Fruit fly (Drosophila melanogaster) whole organism: ENCODE results near the gene CG43739.
A peak's percentile ranks its signal among the peaks of the same experiment; 100 is the strongest.

Source experiments
- CG8478 ChIP-seq: fragments of >200 bp; optimal IDR thresholded peaks from 2 replicates; lab custom pipeline; 2018; ENCODE audit warnings: inconsistent platforms
- Dll ChIP-seq: fragments of >200 bp; optimal IDR thresholded peaks from 2 replicates; lab custom pipeline; 2017
- EcR ChIP-seq, 2 experiments: fragments of >200 bp; optimal IDR thresholded peaks; 2 replicates each; lab custom pipeline; 2017; ENCODE audit warnings: missing biosample characterization in 2 of 2, missing genetic modification characterization in 2 of 2, missing genetic modification reagents in 2 of 2
- pan ChIP-seq: fragments of >200 bp; optimal IDR thresholded peaks from 2 replicates; lab custom pipeline; 2017
- psq ChIP-seq: fragments of >200 bp; optimal IDR thresholded peaks from 2 replicates; lab custom pipeline; 2017
- usp ChIP-seq: fragments of >200 bp; optimal IDR thresholded peaks from 2 replicates; lab custom pipeline; 2017; ENCODE audit warnings: missing biosample characterization, missing genetic modification characterization, mixed read lengths

Gene CG43739

DNA sequence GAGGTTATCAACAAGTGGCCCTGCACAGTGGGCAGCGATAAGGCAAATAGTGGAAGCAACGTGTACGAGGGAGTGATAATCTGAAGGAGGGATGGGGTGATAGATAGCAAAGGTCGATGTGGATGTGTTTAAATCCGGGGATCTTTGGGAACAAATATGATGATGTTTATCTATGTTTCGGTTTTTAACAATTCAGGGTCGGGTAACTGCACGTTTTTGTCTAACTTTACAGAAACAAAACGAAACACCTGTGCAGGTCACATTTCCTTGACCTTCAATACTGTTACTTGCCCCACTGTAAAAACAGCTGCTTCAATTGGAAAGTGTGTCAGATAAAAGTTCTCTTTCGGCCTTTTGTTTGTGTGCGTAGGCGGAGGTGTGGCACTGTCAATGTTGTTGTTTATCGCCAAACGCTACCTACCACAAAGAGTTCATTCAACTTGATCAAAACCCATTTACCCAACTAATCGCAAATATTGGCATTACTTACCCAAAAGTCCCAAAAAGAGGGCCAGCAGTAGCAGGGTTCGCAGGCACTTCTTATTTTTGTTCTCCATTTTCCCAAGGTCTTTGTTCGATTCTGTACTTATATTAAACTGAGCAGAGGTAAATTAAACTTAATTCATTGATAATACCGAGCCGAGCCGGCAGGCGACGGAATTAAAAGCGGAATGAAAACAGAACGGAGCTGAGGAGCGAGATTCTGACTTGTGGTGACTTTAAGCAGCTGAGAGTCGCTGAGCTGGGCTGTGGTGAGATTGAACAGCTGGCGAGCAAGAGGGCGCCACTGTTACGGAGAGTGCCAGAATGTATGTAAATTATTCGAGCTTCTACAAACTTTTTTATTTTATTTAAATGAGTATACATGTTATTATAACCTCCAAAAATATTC lies 3.7 kb upstream of the CG43739 start, which contains the start of gene Mtp:
TSS of gene Mtp (minus strand) at position 681 of the 892 bp plus-strand sequence.
- TF ChIP-seq pan (lab: Kevin White, UChicago) (no peak), EcR (GFP tag; optimal IDR thresholded peaks at IDR 0.05; lab: Kevin White, UChicago) (peak; percentile 57 to 58), CG8478 (lab: Kevin White, UChicago) (no peak), usp (GFP tag; lab: Kevin White, UChicago) (no peak)

DNA sequence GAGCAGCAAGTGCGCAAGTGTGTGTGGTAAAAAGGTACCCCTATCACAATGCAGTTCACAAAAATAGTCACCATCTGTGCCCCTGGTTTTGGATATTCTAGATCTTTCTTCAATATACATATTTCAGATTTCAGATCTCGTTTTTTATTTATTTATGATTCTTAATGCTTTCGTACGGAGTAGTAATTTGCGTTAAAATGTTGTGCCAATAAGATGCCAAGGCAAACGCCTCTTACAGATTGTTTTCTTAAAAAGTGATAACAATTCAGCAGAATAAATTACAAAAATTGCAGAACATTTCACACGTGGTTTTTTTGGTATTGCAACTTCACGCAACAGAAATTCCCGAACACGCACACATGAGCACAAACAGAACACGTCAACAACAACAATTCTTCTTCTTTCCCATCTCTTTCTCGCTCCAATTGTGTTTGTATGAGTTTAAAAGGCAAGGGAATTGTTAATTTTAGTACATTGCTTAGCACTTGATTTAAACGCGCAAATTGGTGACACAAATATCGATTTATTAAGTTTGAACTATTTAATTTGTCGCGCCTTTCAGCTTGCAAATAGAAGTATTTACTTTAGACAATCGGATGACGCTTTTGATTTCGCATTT lies 566 bp downstream of the CG43739 start:
- TF ChIP-seq psq (no peak), CG8478 (lab: Kevin White, UChicago) (no peak), usp (GFP tag; lab: Kevin White, UChicago) (no peak), EcR (GFP tag; optimal IDR thresholded peaks at IDR 0.05; lab: Kevin White, UChicago) (no peak), Dll (lab: Kevin White, UChicago) (no peak), pan (lab: Kevin White, UChicago) (no peak)

DNA sequence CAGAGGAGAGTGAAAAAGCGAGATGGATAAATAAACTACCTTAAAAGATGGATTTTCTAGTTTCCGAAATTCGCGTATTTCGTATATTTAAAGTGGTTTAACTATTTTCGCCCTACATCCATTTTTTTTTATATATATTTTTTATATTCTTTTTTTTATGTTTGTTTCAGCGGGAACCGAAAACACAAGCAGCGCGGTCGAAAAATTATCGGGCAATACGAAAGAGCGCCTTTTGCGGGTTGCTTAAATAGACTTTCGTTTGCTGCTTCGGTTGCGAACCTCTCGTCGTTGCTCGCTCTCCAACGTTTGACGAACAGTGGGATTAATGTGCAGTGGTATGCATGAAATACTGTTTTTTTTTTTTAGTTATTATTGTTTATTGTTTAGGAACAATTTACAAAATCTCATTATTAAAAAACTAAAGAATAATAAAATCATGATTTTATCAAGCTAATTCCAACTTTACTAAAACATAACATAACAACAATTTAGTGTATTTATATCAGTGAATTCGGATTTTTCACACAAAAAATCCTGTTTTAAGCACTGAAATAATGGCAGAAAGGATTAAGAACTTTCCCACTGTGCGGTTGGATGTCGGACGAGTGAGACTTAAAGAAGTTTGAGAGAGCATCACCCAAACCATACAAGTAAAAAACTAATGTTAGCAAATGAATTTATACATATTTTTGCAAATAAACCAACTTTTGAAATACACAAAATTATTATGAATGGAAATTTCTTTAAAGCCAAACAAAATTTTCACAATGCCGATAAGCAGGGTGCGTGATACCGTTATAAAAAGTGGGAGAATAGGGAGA lies 1.3 kb downstream of the CG43739 start:
- no peak for TF ChIP-seq usp (GFP tag; lab: Kevin White, UChicago)
- no peak for TF ChIP-seq Dll (lab: Kevin White, UChicago)
- no peak for TF ChIP-seq pan (lab: Kevin White, UChicago)
- no peak for TF ChIP-seq CG8478 (lab: Kevin White, UChicago)
- TF ChIP-seq psq = no peak
- no peak for TF ChIP-seq EcR (GFP tag; optimal IDR thresholded peaks at IDR 0.05; lab: Kevin White, UChicago)

DNA sequence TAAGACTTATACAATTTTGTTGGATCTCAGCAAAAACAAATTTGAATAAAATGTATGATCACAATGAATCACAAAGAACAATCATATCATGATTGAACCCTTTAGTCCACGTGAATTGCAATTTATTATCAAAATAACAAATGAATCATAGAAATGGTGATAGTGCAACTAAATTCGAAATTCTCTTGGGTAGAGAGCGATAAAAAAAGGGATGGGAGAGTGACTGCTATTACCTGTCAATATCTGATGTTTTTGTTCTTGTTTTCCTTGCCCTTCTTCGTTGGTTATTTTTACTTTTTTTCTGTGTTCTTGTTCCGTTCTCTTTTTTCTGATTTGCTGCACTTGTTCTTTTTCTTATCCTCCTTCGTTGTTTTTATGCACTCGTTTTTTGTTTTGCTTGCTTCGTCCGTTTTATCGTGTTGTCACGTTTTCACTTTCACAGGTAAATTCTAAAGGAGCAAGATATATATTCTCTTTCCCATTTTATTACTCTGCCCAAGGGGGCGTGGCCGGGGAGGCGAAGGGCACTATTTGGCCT lies 2.0 kb downstream of the CG43739 start:
- TF ChIP-seq EcR (GFP tag; optimal IDR thresholded peaks at IDR 0.05; lab: Kevin White, UChicago) (no peak), usp (GFP tag; lab: Kevin White, UChicago) (no peak), CG8478 (lab: Kevin White, UChicago) (no peak), psq (no peak), pan (lab: Kevin White, UChicago) (no peak), Dll (lab: Kevin White, UChicago) (no peak)

DNA sequence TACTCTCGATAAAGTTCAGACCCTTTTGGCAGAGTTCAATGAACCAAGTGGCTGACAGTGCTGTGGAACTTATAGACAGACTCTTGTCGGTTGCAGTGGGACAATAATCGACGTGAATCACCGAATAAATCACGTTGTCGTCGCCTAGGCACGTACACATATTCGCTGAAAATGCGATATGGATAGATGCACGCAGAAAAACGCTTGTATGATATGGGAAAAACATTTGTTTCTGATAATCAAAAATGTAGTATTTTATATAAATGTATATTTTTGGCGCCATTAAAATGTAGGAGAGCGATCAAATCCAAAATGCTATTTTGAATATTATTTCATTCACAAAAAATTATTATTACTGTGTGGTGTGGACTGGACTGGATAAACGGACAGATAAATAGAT lies 3.5 kb downstream of the CG43739 start:
- TF ChIP-seq pan (lab: Kevin White, UChicago) = no peak
- TF ChIP-seq usp (GFP tag; lab: Kevin White, UChicago) = no peak
- TF ChIP-seq Dll (lab: Kevin White, UChicago) = no peak
- TF ChIP-seq EcR (GFP tag; optimal IDR thresholded peaks at IDR 0.05; lab: Kevin White, UChicago) = no peak
- TF ChIP-seq psq = no peak
- no peak for TF ChIP-seq CG8478 (lab: Kevin White, UChicago)

- TF ChIP-seq Dll (lab: Kevin White, UChicago) (no peak), psq (no peak), CG8478 (lab: Kevin White, UChicago) (no peak)
Measured at dm6 chr2L:20913528-20913927, 5.2 kb downstream of the CG43739 start.

dm6 chr2L:20912789-20913300 lies 5.9 kb downstream of the CG43739 start:
- TF ChIP-seq Dll (lab: Kevin White, UChicago) (no peak), psq (no peak)

dm6 chr2L:20911374-20911773 lies 7.4 kb downstream of the CG43739 start:
- TF ChIP-seq psq (no peak), CG8478 (lab: Kevin White, UChicago) (no peak)

DNA sequence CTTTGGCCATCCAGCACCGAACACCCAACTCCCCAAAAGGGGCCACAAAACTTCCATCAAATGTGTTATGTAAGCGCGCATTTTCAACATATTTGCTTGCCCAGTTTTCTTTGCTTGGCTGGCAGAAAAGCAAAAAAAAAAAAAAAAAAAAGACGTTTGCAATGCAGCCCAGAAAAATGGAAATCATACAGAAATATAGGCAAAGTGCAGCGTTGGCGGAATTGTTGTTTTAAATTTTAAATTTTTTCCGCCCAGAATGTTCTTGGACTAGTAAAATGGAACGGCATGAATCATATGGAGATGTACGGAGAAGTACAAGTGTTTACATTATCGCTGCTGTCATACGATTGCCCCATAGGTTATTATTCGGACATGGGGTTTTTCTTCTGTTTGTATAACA lies 9.4 kb downstream of the CG43739 start:
- TF ChIP-seq usp (GFP tag; lab: Kevin White, UChicago) (no peak), Dll (lab: Kevin White, UChicago) (no peak), EcR (GFP tag; optimal IDR thresholded peaks at IDR 0.05; lab: Kevin White, UChicago) (no peak), CG8478 (lab: Kevin White, UChicago) (no peak), pan (lab: Kevin White, UChicago) (no peak), psq (no peak)

DNA sequence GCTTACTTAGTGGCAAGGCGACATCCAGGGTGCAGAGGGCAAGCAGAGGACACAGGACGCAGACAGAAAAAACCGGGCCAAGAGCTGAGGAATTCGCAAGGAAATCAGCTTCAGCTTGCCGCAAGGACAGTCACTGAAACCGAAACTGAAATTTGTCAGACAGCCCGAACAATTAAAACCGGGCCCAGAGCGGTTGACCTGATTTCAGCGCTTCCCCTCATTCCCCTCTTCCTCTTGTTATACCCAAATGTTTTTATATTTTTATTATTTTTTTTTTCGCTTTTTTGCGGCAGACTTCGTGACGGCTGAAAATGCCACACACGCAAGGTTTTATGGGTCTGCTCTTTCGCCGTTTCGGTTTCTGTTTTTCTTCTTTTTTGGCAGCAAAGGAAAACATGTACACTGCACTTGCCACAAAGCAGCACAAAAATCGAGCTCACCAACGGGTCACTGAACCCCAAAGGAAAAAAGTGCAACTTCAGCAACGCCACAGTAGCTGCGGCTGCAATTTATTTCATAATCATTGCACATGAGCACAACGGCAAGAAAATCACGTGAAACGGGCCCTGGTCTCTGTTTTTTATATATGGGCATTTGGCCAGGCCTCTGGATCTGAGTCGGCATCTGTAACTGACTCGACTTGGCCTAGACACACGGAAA lies 10.6 kb downstream of the CG43739 start:
- TF ChIP-seq CG8478 (lab: Kevin White, UChicago) (no peak), usp (GFP tag; lab: Kevin White, UChicago) (no peak), pan (lab: Kevin White, UChicago) (no peak), Dll (lab: Kevin White, UChicago) (no peak), psq (no peak), EcR (GFP tag; optimal IDR thresholded peaks at IDR 0.05; lab: Kevin White, UChicago) (no peak)

- TF ChIP-seq Dll (lab: Kevin White, UChicago) = no peak
- TF ChIP-seq usp (GFP tag; lab: Kevin White, UChicago) = no peak
- TF ChIP-seq EcR (GFP tag; optimal IDR thresholded peaks at IDR 0.05; lab: Kevin White, UChicago) = no peak
- no peak for TF ChIP-seq pan (lab: Kevin White, UChicago)
- no peak for TF ChIP-seq psq
- TF ChIP-seq CG8478 (lab: Kevin White, UChicago) = no peak
Measured at dm6 chr2L:20905025-20905424, 13.7 kb downstream of the CG43739 start.
